Fruit fly (Drosophila melanogaster) whole organism, embryonic: ENCODE results near the gene CG15373.
A peak's percentile ranks its signal among the peaks of the same experiment; 100 is the strongest.

Experiments used
- Adf1 ChIP-seq: fragments of 200-800 bp; sonication (Bioruptor generic); IDR thresholded peaks from 2 replicates; pipeline ENCODE4 v1.3.6; 2022; ENCODE audit warnings: missing biosample characterization, missing genetic modification characterization
- Bdp1 ChIP-seq: fragments of 200-800 bp; sonication (Bioruptor generic); optimal IDR thresholded peaks from 3 replicates; lab custom pipeline; 2016; ENCODE audit warnings: missing biosample characterization, missing genetic modification characterization
- CG10274 ChIP-seq: fragments of 200-800 bp; sonication (Bioruptor generic); optimal IDR thresholded peaks from 3 replicates; lab custom pipeline; 2017; ENCODE audit warnings: missing biosample characterization, mild to moderate bottlenecking, missing genetic modification characterization
- CG10959 ChIP-seq: fragments of 200-800 bp; sonication (Bioruptor generic); IDR thresholded peaks from 2 replicates; pipeline ENCODE4 v1.3.6; 2022; ENCODE audit warnings: missing biosample characterization, missing genetic modification characterization
- CG11560 ChIP-seq: fragments of 200-800 bp; sonication (Bioruptor generic); IDR thresholded peaks from 3 replicates; pipeline ENCODE4 v1.3.6; 2022; ENCODE audit warnings: missing biosample characterization, missing genetic modification characterization
- CG12071 ChIP-seq: fragments of 200-800 bp; sonication (Bioruptor generic); optimal IDR thresholded peaks from 3 replicates; lab custom pipeline; 2018; ENCODE audit warnings: missing biosample characterization, mild to moderate bottlenecking, missing genetic modification characterization
- CG12659 ChIP-seq: fragments of 200-800 bp; sonication (Bioruptor generic); optimal IDR thresholded peaks from 3 replicates; lab custom pipeline; 2017; ENCODE audit warnings: mild to moderate bottlenecking, missing biosample characterization, missing genetic modification reagents, missing genetic modification characterization
- CG12769 ChIP-seq: fragments of 200-800 bp; sonication (Bioruptor generic); optimal IDR thresholded peaks from 2 replicates; lab custom pipeline; 2019; ENCODE audit warnings: missing biosample characterization, mild to moderate bottlenecking, missing genetic modification characterization, moderate library complexity
- CG15269 ChIP-seq: fragments of 200-800 bp; sonication (Bioruptor generic); optimal IDR thresholded peaks from 2 replicates; lab custom pipeline; 2018; ENCODE audit warnings: missing biosample characterization, mild to moderate bottlenecking, missing genetic modification characterization, moderate library complexity
- CG16813 ChIP-seq: fragments of 200-800 bp; sonication (Bioruptor generic); IDR thresholded peaks from 3 replicates; pipeline ENCODE4 v1.3.6; 2022; ENCODE audit warnings: missing biosample characterization, missing genetic modification characterization; ENCODE audit not compliant: partially characterized antibody
- CG17186 ChIP-seq: fragments of 200-800 bp; sonication (Bioruptor generic); optimal IDR thresholded peaks from 3 replicates; lab custom pipeline; 2017; ENCODE audit warnings: missing biosample characterization, missing genetic modification reagents, missing genetic modification characterization
- CG17361 ChIP-seq: fragments of 200-800 bp; sonication (Bioruptor generic); IDR thresholded peaks from 3 replicates; pipeline ENCODE4 v1.3.6; 2022; ENCODE audit warnings: missing biosample characterization, missing genetic modification characterization
- CG17612 ChIP-seq: fragments of 200-800 bp; sonication (Bioruptor generic); IDR thresholded peaks from 2 replicates; pipeline ENCODE4 v1.3.6; 2022; ENCODE audit warnings: missing biosample characterization, missing genetic modification characterization
- CG2199 ChIP-seq: fragments of 200-800 bp; sonication (Bioruptor generic); IDR thresholded peaks from 3 replicates; pipeline ENCODE4 v1.3.6; 2022; ENCODE audit warnings: missing biosample characterization, missing genetic modification characterization
- CG30403 ChIP-seq: fragments of 200-800 bp; sonication (Bioruptor generic); optimal IDR thresholded peaks from 3 replicates; lab custom pipeline; 2016; ENCODE audit warnings: missing biosample characterization, missing genetic modification characterization
- CG3281 ChIP-seq: fragments of 200-800 bp; sonication (Bioruptor generic); optimal IDR thresholded peaks from 3 replicates; lab custom pipeline; 2017; ENCODE audit warnings: missing biosample characterization, mild to moderate bottlenecking, missing genetic modification characterization
- CG9437 ChIP-seq: fragments of 200-800 bp; sonication (Bioruptor generic); optimal IDR thresholded peaks from 2 replicates; lab custom pipeline; 2018; ENCODE audit warnings: missing biosample characterization, mild to moderate bottlenecking, missing genetic modification characterization
- D19A ChIP-seq: fragments of 200-800 bp; optimal IDR thresholded peaks from 3 replicates; lab custom pipeline; 2019; ENCODE audit warnings: missing biosample characterization, mild to moderate bottlenecking, missing genetic modification characterization, moderate library complexity
- Dad ChIP-seq: fragments of 200-800 bp; sonication (Bioruptor generic); optimal IDR thresholded peaks from 3 replicates; lab custom pipeline; 2016; ENCODE audit warnings: missing biosample characterization, missing genetic modification characterization
- Elba2 ChIP-seq: fragments of 200-800 bp; sonication (Bioruptor generic); optimal IDR thresholded peaks from 3 replicates; lab custom pipeline; 2016; ENCODE audit warnings: missing biosample characterization, missing genetic modification characterization
- Jarid2 ChIP-seq: fragments of 200-800 bp; sonication (Bioruptor generic); optimal IDR thresholded peaks from 3 replicates; lab custom pipeline; 2017; ENCODE audit warnings: mild to moderate bottlenecking, missing biosample characterization, missing genetic modification reagents, missing genetic modification characterization
- Med ChIP-seq: fragments of 200-800 bp; sonication (Bioruptor generic); peaks from one replicate; lab custom pipeline; 2016; ENCODE audit warnings: missing biosample characterization, missing genetic modification characterization, mild to moderate bottlenecking, inconsistent platforms, moderate library complexity
- Optix ChIP-seq: fragments of 200-800 bp; sonication (Bioruptor generic); IDR thresholded peaks from 3 replicates; pipeline ENCODE4 v1.3.6; 2022; ENCODE audit warnings: missing biosample characterization, missing genetic modification characterization
- Ravus ChIP-seq: fragments of 200-800 bp; sonication (Bioruptor generic); IDR thresholded peaks from 2 replicates; pipeline ENCODE4 v1.3.6; 2022; ENCODE audit warnings: missing biosample characterization, missing genetic modification characterization
- Ssrp ChIP-seq: fragments of 200-800 bp; sonication (Bioruptor generic); optimal IDR thresholded peaks from 2 replicates; lab custom pipeline; 2018; ENCODE audit warnings: missing biosample characterization, mild to moderate bottlenecking, missing genetic modification characterization, moderate library complexity
- Vsx1 ChIP-seq: fragments of 200-800 bp; sonication (Bioruptor generic); optimal IDR thresholded peaks from 2 replicates; lab custom pipeline; 2017; ENCODE audit warnings: missing biosample characterization, mild to moderate bottlenecking, missing genetic modification characterization, missing genetic modification reagents
- Xrp1 ChIP-seq: fragments of 200-800 bp; sonication (Bioruptor generic); IDR thresholded peaks from 2 replicates; pipeline ENCODE4 v1.3.6; 2022; ENCODE audit warnings: missing biosample characterization, missing genetic modification characterization
- ab ChIP-seq: fragments of 200-800 bp; sonication (Bioruptor generic); optimal IDR thresholded peaks from 2 replicates; lab custom pipeline; 2016; ENCODE audit warnings: missing biosample characterization, missing genetic modification characterization
- cato ChIP-seq: fragments of 200-800 bp; sonication (Bioruptor generic); optimal IDR thresholded peaks from 2 replicates; lab custom pipeline; 2016; ENCODE audit warnings: missing biosample characterization, missing genetic modification characterization, borderline replicate concordance
- chinmo ChIP-seq: fragments of 200-800 bp; sonication (Bioruptor generic); IDR thresholded peaks from 4 replicates; pipeline ENCODE4 v1.3.6; 2022; ENCODE audit warnings: missing biosample characterization, missing genetic modification characterization; ENCODE audit not compliant: partially characterized antibody
- crol ChIP-seq: fragments of 200-800 bp; sonication (Bioruptor generic); IDR thresholded peaks from 2 replicates; pipeline ENCODE4 v1.3.6; 2022; ENCODE audit warnings: missing biosample characterization, missing genetic modification characterization
- exex ChIP-seq: fragments of 200-800 bp; sonication (Bioruptor generic); optimal IDR thresholded peaks from 4 replicates; lab custom pipeline; 2018; ENCODE audit warnings: missing biosample characterization, mild to moderate bottlenecking, missing genetic modification characterization, moderate library complexity
- eyg ChIP-seq: fragments of 200-800 bp; sonication (Bioruptor generic); optimal IDR thresholded peaks from 3 replicates; lab custom pipeline; 2016; ENCODE audit warnings: missing biosample characterization, missing genetic modification characterization
- fd96Cb ChIP-seq: fragments of 200-800 bp; sonication (Bioruptor generic); optimal IDR thresholded peaks from 2 replicates; lab custom pipeline; 2018; ENCODE audit warnings: missing biosample characterization, mild to moderate bottlenecking, missing genetic modification characterization, moderate library complexity
- gem ChIP-seq: fragments of 200-800 bp; sonication (Bioruptor generic); optimal IDR thresholded peaks from 2 replicates; lab custom pipeline; 2019; ENCODE audit warnings: missing biosample characterization, mild to moderate bottlenecking, missing genetic modification characterization, moderate library complexity
- grn ChIP-seq: fragments of 200-800 bp; sonication (Bioruptor generic); optimal IDR thresholded peaks from 3 replicates; lab custom pipeline; 2017; ENCODE audit warnings: missing biosample characterization, missing genetic modification characterization
- gt ChIP-seq: fragments of 200-800 bp; sonication (Bioruptor generic); IDR thresholded peaks from 2 replicates; pipeline ENCODE4 v1.3.6; 2022; ENCODE audit warnings: missing biosample characterization, missing genetic modification characterization
- hth ChIP-seq: fragments of >200 bp; optimal IDR thresholded peaks from 2 replicates; lab custom pipeline; 2017; ENCODE audit warnings: inconsistent platforms
- jing ChIP-seq: fragments of 200-800 bp; sonication (Bioruptor generic); optimal IDR thresholded peaks from 2 replicates; lab custom pipeline; 2018; ENCODE audit warnings: missing biosample characterization, mild to moderate bottlenecking, missing genetic modification characterization
- peb ChIP-seq: fragments of 200-800 bp; sonication (Bioruptor generic); IDR thresholded peaks from 2 replicates; pipeline ENCODE4 v1.3.6; 2022; ENCODE audit warnings: missing biosample characterization, missing genetic modification characterization
- pfk ChIP-seq: fragments of 200-800 bp; sonication (Bioruptor generic); optimal IDR thresholded peaks from 2 replicates; lab custom pipeline; 2018; ENCODE audit warnings: missing biosample characterization, mild to moderate bottlenecking, missing genetic modification characterization, moderate library complexity
- row ChIP-seq: fragments of 200-800 bp; sonication (Bioruptor generic); IDR thresholded peaks from 3 replicates; pipeline ENCODE4 v1.3.6; 2022; ENCODE audit warnings: missing biosample characterization, missing genetic modification characterization
- sna ChIP-seq: fragments of 200-800 bp; sonication (Bioruptor generic); IDR thresholded peaks from 2 replicates; pipeline ENCODE4 v1.3.6; 2022; ENCODE audit warnings: missing biosample characterization, missing genetic modification characterization; ENCODE audit not compliant: partially characterized antibody
- sug ChIP-seq: fragments of 200-800 bp; optimal IDR thresholded peaks from 2 replicates; lab custom pipeline; 2019; ENCODE audit warnings: missing biosample characterization, mild to moderate bottlenecking, missing genetic modification characterization, moderate library complexity
- vvl ChIP-seq: fragments of 200-800 bp; sonication (Bioruptor generic); IDR thresholded peaks from 2 replicates; pipeline ENCODE4 v1.3.6; 2022; ENCODE audit warnings: missing biosample characterization, missing genetic modification characterization
- zf30C ChIP-seq: fragments of 200-800 bp; sonication (Bioruptor generic); optimal IDR thresholded peaks from 3 replicates; lab custom pipeline; 2018; ENCODE audit warnings: missing biosample characterization, mild to moderate bottlenecking, missing genetic modification characterization
- zfh1 ChIP-seq: fragments of 200-800 bp; sonication (Bioruptor generic); IDR thresholded peaks from 3 replicates; pipeline ENCODE4 v1.3.6; 2022; ENCODE audit warnings: missing biosample characterization, missing genetic modification characterization

CG15373 gene

DNA sequence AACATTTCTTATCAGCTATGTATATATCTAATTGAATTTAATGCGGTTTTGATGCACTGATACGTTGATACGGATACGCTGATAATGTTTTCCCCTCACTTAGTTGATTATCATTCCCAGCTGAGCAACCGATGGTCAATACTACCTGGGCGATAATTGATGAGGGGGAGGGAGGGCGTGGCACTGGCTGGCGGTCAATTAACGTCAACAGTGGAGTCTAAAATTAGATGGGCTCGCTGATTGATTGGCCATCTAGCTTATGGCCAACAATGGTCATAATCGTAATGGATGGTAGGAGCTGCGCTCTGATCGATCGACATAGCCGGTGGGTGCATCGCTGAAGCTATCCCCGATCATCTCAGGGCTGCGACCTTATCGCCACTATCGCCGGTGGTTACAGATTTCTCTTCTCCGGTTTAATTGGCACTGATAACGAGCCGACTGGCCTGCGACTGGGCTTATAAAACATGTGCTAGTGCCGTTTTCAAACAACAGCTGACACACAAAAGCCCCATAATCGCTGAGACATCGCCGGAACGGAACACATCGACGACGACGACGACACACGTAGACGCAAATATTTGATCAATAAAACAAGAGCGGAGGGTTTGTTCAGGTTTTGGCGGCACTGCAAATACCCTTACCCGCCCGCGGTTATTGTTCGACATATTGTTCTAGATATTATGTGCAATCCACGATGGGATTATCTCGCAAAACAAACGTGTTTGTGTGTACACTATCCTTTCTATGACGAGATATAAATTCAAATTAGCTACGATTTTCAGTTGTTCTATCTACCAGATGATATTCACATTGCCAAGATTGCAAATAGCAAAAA is 40.0 kb downstream of the CG15373 start (continued):
- peak; percentile 54 for TF ChIP-seq Med (GFP tag; lab: Kevin White, UChicago)
- TF ChIP-seq CG17612 (GFP tag; lab: Robert Waterston, UW) = no peak
- TF ChIP-seq CG17186 = no peak
- no peak for TF ChIP-seq peb (GFP tag; lab: Robert Waterston, UW)
- TF ChIP-seq vvl (GFP tag; lab: Robert Waterston, UW) = no peak
- peak; percentile 25 for TF ChIP-seq CG12071 (GFP tag; lab: Kevin White, UChicago)
- no peak for TF ChIP-seq CG11560 (tag; lab: Robert Waterston, UW)
- no peak for TF ChIP-seq Dad
- 0 out of 4 replicates have a peak, but pooled peaks have one; percentile 63 for TF ChIP-seq chinmo (GFP tag; lab: Robert Waterston, UW)
- no peak for TF ChIP-seq gem (tag; lab: Kevin White, UChicago)
- TF ChIP-seq jing (GFP tag; lab: Kevin White, UChicago) = no peak
- peak; percentile 16 for TF ChIP-seq sug (tag; lab: Kevin White, UChicago)
- no peak for TF ChIP-seq Ravus (GFP tag; lab: Robert Waterston, UW)
- TF ChIP-seq pfk (GFP tag; lab: Kevin White, UChicago) = peak; percentile 75
- TF ChIP-seq exex = peak; percentile 58
- TF ChIP-seq zf30C = no peak
- TF ChIP-seq gt (GFP tag; lab: Robert Waterston, UW) = no peak
- TF ChIP-seq Xrp1 = 0 out of 2 replicates have a peak, but pooled peaks have one; percentile 19
- TF ChIP-seq CG10274 (GFP tag; lab: Kevin White, UChicago) = peak; percentile 28
- TF ChIP-seq grn = peak; percentile 29
- TF ChIP-seq Optix = no peak
- no peak for TF ChIP-seq CG30403 (GFP tag; lab: Kevin White, UChicago)
- no peak for TF ChIP-seq fd96Cb (tag; lab: Kevin White, UChicago)
- TF ChIP-seq Ssrp = no peak
- no peak for TF ChIP-seq CG12659 (GFP tag; lab: Kevin White, UChicago)
- TF ChIP-seq CG15269 (tag; lab: Kevin White, UChicago) = peak; percentile 44

DNA sequence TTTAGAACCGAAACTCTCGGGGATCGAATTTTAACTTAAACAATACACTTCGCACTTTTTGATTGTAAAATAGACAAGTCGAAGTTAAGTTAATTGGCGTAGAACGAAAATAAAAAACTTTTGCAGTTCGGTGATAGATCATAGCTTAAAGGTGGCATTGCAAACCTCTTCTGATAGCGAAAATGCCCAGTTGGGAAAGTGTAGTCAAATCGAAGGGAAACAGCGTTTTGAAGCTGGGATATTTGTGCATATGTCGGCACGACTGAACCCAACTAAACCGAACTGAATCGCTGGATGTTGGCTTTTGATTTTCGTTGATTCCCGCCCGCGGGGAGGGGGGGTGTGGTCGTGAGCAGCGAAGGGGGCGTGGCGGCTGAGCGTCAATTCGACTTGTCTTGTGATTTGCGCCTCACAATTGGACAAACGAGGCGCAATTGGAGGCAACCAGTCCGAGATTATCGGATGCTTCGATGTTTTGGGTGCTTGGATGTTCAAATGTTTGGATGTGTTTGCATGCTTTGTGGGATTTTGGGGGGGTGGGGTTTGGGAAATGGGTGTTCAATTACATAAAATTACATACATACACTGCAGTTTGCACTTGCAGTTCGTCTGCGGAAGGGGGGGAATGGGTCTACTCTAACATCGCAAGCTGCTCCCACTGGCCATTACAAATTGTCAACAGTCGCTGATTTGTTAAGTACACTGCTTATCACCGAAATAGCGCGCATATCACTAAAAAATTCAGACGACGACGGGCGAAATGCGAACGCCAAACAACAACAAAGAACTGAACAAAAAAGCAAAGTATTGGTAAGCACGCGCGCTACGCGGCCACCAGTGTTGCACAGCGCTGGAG is 41.1 kb downstream of the CG15373 start:
- TF ChIP-seq CG12769 = peak; percentile 25
- no peak for TF ChIP-seq ab (GFP tag; lab: Kevin White, UChicago)
- TF ChIP-seq Adf1 = peak; percentile 32; the same call in 1 of the 2 replicates
- TF ChIP-seq chinmo (GFP tag; lab: Robert Waterston, UW) = 0 out of 4 replicates have a peak, but pooled peaks have one; percentile 34
- TF ChIP-seq Vsx1 = no peak
- no peak for TF ChIP-seq Bdp1 (GFP tag; lab: Kevin White, UChicago)
- no peak for TF ChIP-seq hth
- peak; percentile 11; the same call in 1 of the 3 replicates for TF ChIP-seq CG2199 (GFP tag; lab: Robert Waterston, UW)
- TF ChIP-seq Elba2 = peak; percentile 70
- peak; percentile 50 for TF ChIP-seq Jarid2 (GFP tag; lab: Kevin White, UChicago)
- TF ChIP-seq cato (GFP tag; lab: Kevin White, UChicago) = no peak
- peak; percentile 80 for TF ChIP-seq crol (GFP tag; lab: Robert Waterston, UW)
- TF ChIP-seq CG9437 (GFP tag; lab: Kevin White, UChicago) = no peak
- peak; percentile 86 for TF ChIP-seq D19A (tag; lab: Kevin White, UChicago)
- peak; percentile 15; the same call in 1 of the 3 replicates for TF ChIP-seq zfh1 (GFP tag; lab: Robert Waterston, UW)
- TF ChIP-seq CG10959 (GFP tag; lab: Robert Waterston, UW) = no peak
- 0 out of 3 replicates have a peak, but pooled peaks have one; percentile 13 for TF ChIP-seq CG17361
- peak; percentile 15; the same call in 1 of the 3 replicates for TF ChIP-seq CG16813 (GFP tag; lab: Robert Waterston, UW)
- no peak for TF ChIP-seq eyg (GFP tag; lab: Kevin White, UChicago)
- 0 out of 3 replicates have a peak, but pooled peaks have one; percentile 12 for TF ChIP-seq row (GFP tag; lab: Robert Waterston, UW)
- no peak for TF ChIP-seq CG3281 (GFP tag; lab: Kevin White, UChicago)
- TF ChIP-seq sna = no peak
